Worm (Caenorhabditis elegans) whole organism, L2 larva: ENCODE data around the gene cuc-1.

Experiments
- ama-1 ChIP-seq: fragments of 150-350 bp; optimal IDR thresholded peaks from 2 replicates; lab custom pipeline; 2018; ENCODE audit warnings: inconsistent platforms
- lin-13 ChIP-seq: fragments of 150-350 bp; optimal IDR thresholded peaks from 2 replicates; lab custom pipeline; 2014; ENCODE audit warnings: missing biosample characterization, missing genetic modification reagents, missing genetic modification characterization
- mdl-1 ChIP-seq, 2 experiments: fragments of 150-350 bp in 1 of 2; sonication (generic microtip) in 1 of 2; optimal IDR thresholded peaks; 2 replicates each; lab custom pipeline; 2017; ENCODE audit warnings: missing biosample characterization in 2 of 2, missing genetic modification characterization in 2 of 2

DNA sequence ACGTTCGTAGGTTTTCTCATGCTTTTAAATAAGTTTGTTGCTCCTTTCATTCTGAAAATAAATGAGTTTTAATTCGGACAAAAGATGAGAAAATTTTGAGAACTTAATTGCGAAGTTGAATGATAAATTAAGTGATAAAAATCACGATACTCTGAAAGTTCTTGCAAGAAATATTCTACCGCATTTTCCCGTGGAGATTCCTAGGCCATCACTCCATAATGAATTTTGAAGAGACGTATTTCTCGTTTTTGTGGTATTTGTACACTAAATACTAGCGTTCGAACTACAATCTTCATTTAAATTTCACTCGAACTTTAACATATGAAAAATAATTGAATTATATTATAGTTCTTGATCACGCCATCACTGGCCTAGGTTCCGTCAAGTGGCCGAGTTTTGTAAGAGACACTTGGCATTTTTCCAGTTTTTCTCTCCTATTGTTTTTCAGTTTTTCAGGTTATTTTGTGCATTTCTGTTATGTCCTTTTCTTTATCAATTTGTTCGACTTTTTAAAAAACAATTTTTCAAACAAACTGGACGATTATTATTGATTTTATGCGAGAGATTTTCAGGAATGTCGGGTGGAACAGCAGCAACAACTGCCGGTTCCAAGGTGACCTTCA lies 2.3 kb downstream of the cuc-1 start, which contains the start of the genes coq-5 and ufm-1:
- no peak for TF ChIP-seq mdl-1 (tag; optimal IDR thresholded peaks at IDR 0.05; lab: Kevin White, UChicago)
- TF ChIP-seq ama-1: no peak
- TF ChIP-seq lin-13 (GFP tag; lab: Kevin White, UChicago): no peak
